Worm (Caenorhabditis elegans): ENCODE measurements around the gene ugt-54.

- TF ChIP-seq him-1 (tag; optimal IDR thresholded peaks at IDR 0.05) (no peak), dao-5 (tag; optimal IDR thresholded peaks at IDR 0.05) (no peak), W03F9.2 (tag; optimal IDR thresholded peaks at IDR 0.05) (no peak)
Measured at ce11 chrIV:10754685-10755084, 6.8 kb upstream of the ugt-54 start, which contains the start of gene T25B9.5.

Data from whole organism, L4/young adult.